Worm (Caenorhabditis elegans) whole organism, L4 larva: ENCODE data around the gene C46F9.6.

ENCODE experiments used
- ama-1 ChIP-seq: fragments of 150-350 bp; optimal IDR thresholded peaks from 2 replicates; lab custom pipeline; 2014; ENCODE audit warnings: inconsistent platforms, mixed read lengths
- nhr-28 ChIP-seq: fragments of 150-350 bp; optimal IDR thresholded peaks from 2 replicates; lab custom pipeline; 2014; ENCODE audit warnings: missing biosample characterization, missing genetic modification characterization

DNA sequence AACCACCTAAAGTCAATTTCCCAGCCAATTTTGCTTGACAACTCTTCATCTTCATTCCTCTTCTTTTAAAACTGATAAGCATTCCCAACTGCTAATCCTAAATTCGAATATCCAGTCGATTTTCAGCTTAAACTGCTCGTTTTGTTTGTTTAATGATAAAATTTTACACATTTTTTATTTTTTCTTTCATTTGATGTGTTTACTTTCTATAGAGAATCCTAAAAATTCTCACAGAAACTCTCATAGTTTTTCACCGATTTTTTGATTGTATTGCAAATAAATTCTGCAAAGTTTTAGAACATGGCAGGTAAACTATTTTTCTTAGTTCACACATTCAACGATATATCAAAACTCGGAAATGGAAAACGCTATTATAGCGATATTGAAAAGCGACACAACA lies 2.3 kb upstream of the C46F9.6 start, which contains the start of gene math-25:
- TF ChIP-seq ama-1 (no peak), nhr-28 (no peak)
